Worm (Caenorhabditis elegans): ENCODE results near the gene cif-1.

cif-1 gene

DNA sequence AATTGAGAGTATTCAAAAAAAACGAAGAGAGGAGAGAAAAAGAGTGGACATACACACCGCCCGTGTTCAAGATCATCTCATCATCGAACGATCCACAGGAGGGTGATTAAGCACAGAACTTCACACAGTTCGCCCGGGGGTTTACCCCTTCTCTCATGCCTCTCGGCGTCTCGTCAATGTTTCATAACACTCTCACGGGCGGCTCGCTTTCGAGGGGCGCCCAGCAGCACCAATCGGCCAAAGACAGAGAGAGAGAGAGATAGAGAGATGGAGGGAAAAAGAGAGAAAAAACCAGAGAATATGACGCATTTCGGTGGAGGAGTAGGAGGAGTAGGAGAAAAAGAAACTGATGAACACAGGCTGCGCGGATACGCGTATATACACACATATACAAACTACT, 5.4 kb downstream of the cif-1 start (continued):
- TF ChIP-seq nhr-12 (tag; optimal IDR thresholded peaks at IDR 0.05) (no peak), R02D3.7 (tag; optimal IDR thresholded peaks at IDR 0.05) (no peak), nhr-23 (tag; optimal IDR thresholded peaks at IDR 0.05) (no peak), nhr-21 (tag; optimal IDR thresholded peaks at IDR 0.05) (peak; percentile 0), unc-55 (GFP tag; optimal IDR thresholded peaks at IDR 0.05) (peak; percentile 60), lsy-2 (tag; optimal IDR thresholded peaks at IDR 0.05) (peak; percentile 40 to 68)

DNA sequence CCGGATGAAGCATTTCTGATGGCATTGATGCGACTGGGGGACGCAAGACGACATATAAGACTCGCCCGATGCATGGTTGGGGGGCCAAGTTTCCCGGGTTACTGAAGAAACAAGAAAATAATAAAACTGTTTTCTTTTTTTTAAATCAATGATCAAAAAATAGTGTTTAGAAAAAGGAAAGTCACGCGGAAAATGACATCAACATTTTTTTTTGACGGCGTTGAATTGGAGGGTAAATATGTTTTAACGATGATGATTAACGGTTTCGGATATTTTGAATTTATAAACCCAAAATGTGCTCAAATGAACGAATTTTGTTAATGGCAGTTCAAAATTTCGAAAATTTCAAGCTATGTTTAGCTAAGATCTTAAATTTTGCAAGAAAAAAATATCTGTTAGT, 6.6 kb downstream of the cif-1 start, which contains the start of gene ogdh-1:
Gene ogdh-1 (minus strand): TSS at position 101 of the 400 bp plus-strand sequence.
- TF ChIP-seq mdl-1 (tag; optimal IDR thresholded peaks at IDR 0.05) (no peak), ama-1 (optimal IDR thresholded peaks at IDR 0.05) (no peak), zag-1 (tag; optimal IDR thresholded peaks at IDR 0.05) (no peak), elt-1 (tag; optimal IDR thresholded peaks at IDR 0.05) (no peak), F13H6.1 (tag; optimal IDR thresholded peaks at IDR 0.05) (no peak), snpc-4 (tag; optimal IDR thresholded peaks at IDR 0.05) (no peak), blmp-1 (tag; optimal IDR thresholded peaks at IDR 0.05; ENCODE audit: insufficient read depth) (no peak), nhr-12 (tag; optimal IDR thresholded peaks at IDR 0.05) (no peak), fos-1 (tag; optimal IDR thresholded peaks at IDR 0.05) (no peak), sma-9 (GFP tag; optimal IDR thresholded peaks at IDR 0.05) (no peak), sma-9 (tag; optimal IDR thresholded peaks at IDR 0.05) (no peak), ceh-82 (tag; optimal IDR thresholded peaks at IDR 0.05) (no peak), unc-39 (tag; optimal IDR thresholded peaks at IDR 0.05) (no peak), nhr-6 (tag; optimal IDR thresholded peaks at IDR 0.05) (no peak), ztf-11 (tag; optimal IDR thresholded peaks at IDR 0.05) (no peak), aly-2 (tag; optimal IDR thresholded peaks at IDR 0.05) (no peak), dmd-4 (tag; optimal IDR thresholded peaks at IDR 0.05) (no peak), nhr-77 (tag; optimal IDR thresholded peaks at IDR 0.05) (no peak), gmeb-1 (tag; optimal IDR thresholded peaks at IDR 0.05) (no peak), lin-39 (tag; optimal IDR thresholded peaks at IDR 0.05) (no peak), alr-1 (tag; optimal IDR thresholded peaks at IDR 0.05) (no peak)

DNA sequence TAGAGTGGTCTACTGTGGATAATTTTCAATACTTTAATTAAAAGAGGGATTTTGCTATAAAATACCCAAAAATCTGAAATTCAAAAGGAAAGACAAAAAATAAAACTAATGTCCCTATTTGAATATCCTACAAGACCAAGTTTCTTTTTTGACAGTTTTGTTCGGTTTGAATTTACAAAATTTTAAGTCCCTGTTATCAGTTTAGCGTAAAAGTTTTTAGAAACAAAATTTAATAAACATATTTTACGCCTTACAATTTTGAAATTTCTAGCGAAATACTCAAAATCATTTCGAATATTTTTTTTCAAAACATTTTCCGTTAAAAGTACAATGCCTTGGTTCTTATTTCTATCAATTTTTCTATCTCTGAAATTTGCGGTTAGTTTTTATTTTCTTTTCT, 18.1 kb downstream of the cif-1 start, which contains the start of gene spe-51:
Gene spe-51 (plus strand): TSS at position 301 of the 400 bp plus-strand sequence.
- TF ChIP-seq unc-39 (tag; optimal IDR thresholded peaks at IDR 0.05) (no peak), ztf-1 (GFP tag; conservative IDR thresholded peaks at IDR 0.05) (no peak), ZK546.5 (tag; optimal IDR thresholded peaks at IDR 0.05) (no peak), gmeb-1 (tag; optimal IDR thresholded peaks at IDR 0.05) (no peak), unc-55 (GFP tag; optimal IDR thresholded peaks at IDR 0.05) (no peak), lsy-2 (tag; optimal IDR thresholded peaks at IDR 0.05) (no peak), nhr-77 (tag; optimal IDR thresholded peaks at IDR 0.05) (no peak), dmd-4 (tag; optimal IDR thresholded peaks at IDR 0.05) (no peak), crh-2 (tag; optimal IDR thresholded peaks at IDR 0.05) (no peak), nhr-237 (tag; optimal IDR thresholded peaks at IDR 0.05) (no peak), nhr-23 (tag; optimal IDR thresholded peaks at IDR 0.05) (no peak), elt-1 (tag; optimal IDR thresholded peaks at IDR 0.05) (no peak), C34F6.9 (tag; optimal IDR thresholded peaks at IDR 0.05) (no peak), nhr-25 (tag; optimal IDR thresholded peaks at IDR 0.05) (no peak), elt-3 (tag; optimal IDR thresholded peaks at IDR 0.05) (no peak), snpc-4 (tag; optimal IDR thresholded peaks at IDR 0.05) (no peak)

DNA sequence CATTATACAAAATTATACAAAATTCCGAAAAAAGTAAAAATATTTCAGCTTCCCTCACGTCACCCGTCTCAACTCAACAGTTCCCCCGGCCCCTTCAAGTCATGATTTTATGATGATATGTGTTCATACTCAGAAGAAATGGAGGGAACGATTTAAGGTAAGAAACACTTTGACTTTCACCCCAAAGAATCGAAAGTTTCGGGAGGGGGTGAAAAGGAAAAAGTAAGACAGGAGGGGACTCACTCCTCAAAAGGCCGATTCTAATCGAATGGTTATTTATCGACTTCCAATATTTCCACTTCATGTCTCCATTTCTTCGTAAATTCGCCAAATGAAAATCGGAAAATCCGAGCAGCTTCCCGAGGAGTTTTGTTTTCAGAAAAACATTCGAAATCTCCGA, 22.3 kb downstream of the cif-1 start, which contains the start of gene bus-4:
Gene bus-4 (plus strand): TSS at position 49 of the 400 bp plus-strand sequence.
- TF ChIP-seq lin-39 (tag; optimal IDR thresholded peaks at IDR 0.05) (no peak), blmp-1 (tag; optimal IDR thresholded peaks at IDR 0.05; ENCODE audit: insufficient read depth) (peak; percentile 61)

DNA sequence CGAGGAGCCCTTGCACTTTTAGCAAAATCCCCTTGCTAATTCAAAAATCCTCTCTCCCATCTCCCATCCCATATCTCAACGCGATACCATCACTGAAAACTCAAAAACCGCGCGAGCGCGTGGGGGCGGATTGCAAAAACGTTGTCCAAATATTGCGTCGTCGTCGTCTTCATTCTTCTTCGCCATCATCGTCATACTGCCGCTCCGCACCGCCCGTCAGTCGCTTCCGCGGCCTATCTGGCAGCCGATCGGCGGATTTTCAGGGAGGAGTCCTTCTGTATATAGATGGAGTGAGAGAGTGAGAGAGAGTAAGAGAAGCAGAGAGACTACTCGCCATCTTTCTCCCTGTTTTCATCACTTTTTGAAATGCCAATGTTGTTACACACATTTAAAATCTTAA, 23.7 kb downstream of the cif-1 start:
- TF ChIP-seq nhr-11 (tag; optimal IDR thresholded peaks at IDR 0.05) (no peak), aly-2 (tag; optimal IDR thresholded peaks at IDR 0.05) (no peak), ama-1 (optimal IDR thresholded peaks at IDR 0.05) (no peak), lsy-2 (tag; optimal IDR thresholded peaks at IDR 0.05) (no peak)

Data from whole organism, L2 larva.